Worm (Caenorhabditis elegans) whole organism, L3 larva: Measurements from ENCODE around the gene R05G9.1.

Experiments
- aly-2 ChIP-seq: fragments of 150-350 bp; optimal IDR thresholded peaks from 2 replicates; lab custom pipeline; 2014; ENCODE audit warnings: missing biosample characterization, missing genetic modification characterization
- elt-3 ChIP-seq, 3 experiments: fragments of 150-350 bp in 1 of 3; sonication (generic microtip) in 2 of 3; optimal IDR thresholded peaks; 2 replicates in 2 of 3; 4 replicates in 1 of 3; lab custom pipeline; 2014 to 2017; ENCODE audit warnings: missing biosample characterization in 3 of 3, missing genetic modification characterization in 3 of 3
- jun-1 ChIP-seq: fragments of 150-350 bp; optimal IDR thresholded peaks from 2 replicates; lab custom pipeline; 2014; ENCODE audit warnings: missing biosample characterization, missing genetic modification reagents, missing genetic modification characterization
- lin-39 ChIP-seq: fragments of 150-350 bp; optimal IDR thresholded peaks from 2 replicates; lab custom pipeline; 2018; ENCODE audit warnings: missing biosample characterization, missing genetic modification reagents, missing genetic modification characterization
- mdl-1 ChIP-seq: fragments of 150-350 bp; optimal IDR thresholded peaks from 2 replicates; lab custom pipeline; 2014; ENCODE audit warnings: missing biosample characterization, missing genetic modification characterization
- nhr-11 ChIP-seq: fragments of 150-350 bp; optimal IDR thresholded peaks from 2 replicates; lab custom pipeline; 2014; ENCODE audit warnings: missing biosample characterization, missing genetic modification characterization
- nhr-25 ChIP-seq: sonication (generic microtip); optimal IDR thresholded peaks from 2 replicates; lab custom pipeline; 2017; ENCODE audit warnings: missing biosample characterization, missing genetic modification characterization
- sea-2 ChIP-seq: fragments of 150-350 bp; sonication (generic microtip); optimal IDR thresholded peaks from 4 replicates; lab custom pipeline; 2014; ENCODE audit warnings: missing biosample characterization, missing genetic modification reagents, missing genetic modification characterization
- unc-39 ChIP-seq: sonication (generic microtip); optimal IDR thresholded peaks from 4 replicates; lab custom pipeline; 2017; ENCODE audit warnings: missing biosample characterization, missing genetic modification characterization

ce11 chrII:6531940-6532339, 29.0 kb downstream of the R05G9.1 start, which contains the start of gene abcx-1:
- TF ChIP-seq lin-39 (tag; lab: Kevin White, UChicago) (no peak), sea-2 (GFP tag; lab: Kevin White, UChicago) (no peak), mdl-1 (tag; lab: Kevin White, UChicago) (no peak), nhr-25 (tag; lab: Kevin White, UChicago) (no peak), aly-2 (tag; lab: Kevin White, UChicago) (no peak), nhr-11 (tag; lab: Kevin White, UChicago) (no peak), jun-1 (tag; lab: Kevin White, UChicago) (no peak), unc-39 (tag; lab: Kevin White, UChicago) (no peak), elt-3 (tag; optimal IDR thresholded peaks at IDR 0.05; lab: Kevin White, UChicago) (no peak)
